Fruit fly (Drosophila melanogaster): ENCODE data around the gene bam.

bam gene

DNA sequence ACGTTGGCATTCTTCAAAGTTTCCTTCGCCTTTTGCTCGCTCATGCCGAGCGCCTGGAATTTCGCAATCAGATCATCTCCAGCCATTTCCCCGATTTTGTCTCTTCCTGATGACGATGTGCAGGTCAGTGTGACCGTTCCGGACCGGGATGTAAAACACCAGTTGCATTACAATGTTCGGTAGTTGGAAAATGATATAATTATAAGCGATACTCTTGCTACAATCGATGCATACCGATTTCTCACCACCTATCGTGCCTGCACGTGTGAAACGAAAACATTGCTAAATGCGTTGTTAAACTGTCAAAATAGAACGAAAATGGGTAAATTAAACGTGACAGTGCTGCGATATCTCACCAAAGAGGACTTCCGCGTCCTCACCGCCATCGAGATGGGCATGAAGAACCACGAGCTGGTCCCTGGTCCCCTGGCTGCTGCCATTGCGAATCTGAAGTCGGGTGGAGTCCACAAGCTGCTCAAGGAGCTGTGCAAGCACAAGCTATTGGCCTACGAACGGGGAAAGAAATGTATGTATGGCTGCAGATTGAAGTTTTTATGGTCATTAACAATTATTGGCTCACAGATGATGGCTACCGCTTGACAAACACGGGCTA, 20.8 kb upstream of the bam start, which contains the start of the genes GlnRS and RIOK2 (continued):
- no peak for TF ChIP-seq TFAM (GFP tag; optimal IDR thresholded peaks at IDR 0.05)
- no peak for TF ChIP-seq zf30C (GFP tag; optimal IDR thresholded peaks at IDR 0.05)
- no peak for TF ChIP-seq psq (GFP tag; optimal IDR thresholded peaks at IDR 0.05)
- peak; percentile 59 for TF ChIP-seq CG17829 (tag; optimal IDR thresholded peaks at IDR 0.05)
- no peak for TF ChIP-seq ap (GFP tag; IDR thresholded peaks at IDR 0.05)
- no peak for TF ChIP-seq oc (tag; optimal IDR thresholded peaks at IDR 0.05)
- TF ChIP-seq ranshi (GFP tag; IDR thresholded peaks at IDR 0.05) = no peak
- TF ChIP-seq Tbp (GFP tag; optimal IDR thresholded peaks at IDR 0.05) = peak; percentile 12
- no peak for TF ChIP-seq caup (GFP tag; optimal IDR thresholded peaks at IDR 0.05; ENCODE audit: severe bottlenecking)
- TF ChIP-seq Ptx1 (GFP tag; IDR thresholded peaks at IDR 0.05) = no peak
- TF ChIP-seq fd96Cb (tag; optimal IDR thresholded peaks at IDR 0.05) = no peak
- peak; percentile 94 for TF ChIP-seq CG1603 (tag; optimal IDR thresholded peaks at IDR 0.05)
- no peak for TF ChIP-seq CG33557 (GFP tag; optimal IDR thresholded peaks at IDR 0.05)
- no peak for TF ChIP-seq CG11398 (GFP tag; optimal IDR thresholded peaks at IDR 0.05)
- TF ChIP-seq CG17361 (GFP tag; IDR thresholded peaks at IDR 0.05) = no peak
- TF ChIP-seq Mes4 (GFP tag; optimal IDR thresholded peaks at IDR 0.05) = no peak
- TF ChIP-seq crp (GFP tag; optimal IDR thresholded peaks at IDR 0.05) = peak in 1 of 2 experiments; percentile 63
- no peak for TF ChIP-seq gt (GFP tag; IDR thresholded peaks at IDR 0.05)
- TF ChIP-seq CG7357 (GFP tag; IDR thresholded peaks at IDR 0.05) = peak; percentile 99
- TF ChIP-seq fd64A (GFP tag; optimal IDR thresholded peaks at IDR 0.05) = no peak
- TF ChIP-seq CG14860 (GFP tag; IDR thresholded peaks at IDR 0.05; ENCODE audit: partially characterized antibody) = peak; percentile 85
- TF ChIP-seq phol (tag; optimal IDR thresholded peaks at IDR 0.05) = peak; percentile 69
- TF ChIP-seq CG9215 (GFP tag; IDR thresholded peaks at IDR 0.05) = no peak
- TF ChIP-seq CG5953 (GFP tag; IDR thresholded peaks at IDR 0.05) = no peak
- TF ChIP-seq az2 (GFP tag; optimal IDR thresholded peaks at IDR 0.05) = no peak
- no peak for TF ChIP-seq CG7745 (tag; optimal IDR thresholded peaks at IDR 0.05)
- peak; percentile 60 for TF ChIP-seq Myb (GFP tag; optimal IDR thresholded peaks at IDR 0.05)
- peak; percentile 1 for TF ChIP-seq CG10979 (tag; optimal IDR thresholded peaks at IDR 0.05)
- TF ChIP-seq ara (GFP tag; IDR thresholded peaks at IDR 0.05) = no peak
- TF ChIP-seq Dbx (GFP tag; IDR thresholded peaks at IDR 0.05) = peak; percentile 60; the same call in 2 of the 3 replicates
- no peak for TF ChIP-seq CG4820 (GFP tag; optimal IDR thresholded peaks at IDR 0.05)
- TF ChIP-seq B-H2 (GFP tag; optimal IDR thresholded peaks at IDR 0.05) = peak; percentile 53
- no peak for TF ChIP-seq Atf6 (GFP tag; IDR thresholded peaks at IDR 0.05)
- TF ChIP-seq zen (tag; optimal IDR thresholded peaks at IDR 0.05) = peak; percentile 41
- no peak for TF ChIP-seq jing (GFP tag; optimal IDR thresholded peaks at IDR 0.05)
- no peak for TF ChIP-seq MTF-1 (GFP tag; optimal IDR thresholded peaks at IDR 0.05; ENCODE audit: borderline replicate concordance)
- TF ChIP-seq so (GFP tag; IDR thresholded peaks at IDR 0.05) = no peak
- no peak for TF ChIP-seq Hmr (GFP tag; optimal IDR thresholded peaks at IDR 0.05)
- TF ChIP-seq knrl (GFP tag; IDR thresholded peaks at IDR 0.05; ENCODE audit: partially characterized antibody) = peak; percentile 95
- TF ChIP-seq her (GFP tag; optimal IDR thresholded peaks at IDR 0.05) = no peak
- no peak for TF ChIP-seq CG32767 (GFP tag; IDR thresholded peaks at IDR 0.05)
- peak; percentile 91 for TF ChIP-seq gfzf (GFP tag; optimal IDR thresholded peaks at IDR 0.05)
- no peak for TF ChIP-seq CG3281 (GFP tag; optimal IDR thresholded peaks at IDR 0.05)
- no peak for TF ChIP-seq CG6654 (GFP tag; optimal IDR thresholded peaks at IDR 0.05)
- TF ChIP-seq crc (GFP tag; optimal IDR thresholded peaks at IDR 0.05) = no peak
- TF ChIP-seq slbo (GFP tag; IDR thresholded peaks at IDR 0.05) = peak; percentile 43; the same call in 1 of the 2 replicates
- TF ChIP-seq esg (GFP tag; conservative IDR thresholded peaks at IDR 0.05) = no peak
- TF ChIP-seq CG7987 (GFP tag; optimal IDR thresholded peaks at IDR 0.05) = peak; percentile 49
- TF ChIP-seq H2.0 (GFP tag; IDR thresholded peaks at IDR 0.05) = no peak
- no peak for TF ChIP-seq HLHmδ (GFP tag; optimal IDR thresholded peaks at IDR 0.05)
